Fruit fly (Drosophila melanogaster) whole organism, embryonic: ENCODE data around the gene Trim9.

Experiments
- Blimp-1 ChIP-seq: fragments of 200-800 bp; sonication (Bioruptor generic); optimal IDR thresholded peaks from 3 replicates; lab custom pipeline; 2018; ENCODE audit warnings: missing biosample characterization, missing genetic modification characterization, mild to moderate bottlenecking, moderate library complexity, missing genetic modification reagents
- C15 ChIP-seq: fragments of 200-800 bp; sonication (Bioruptor generic); IDR thresholded peaks from 3 replicates; pipeline ENCODE4 v1.3.6; 2022; ENCODE audit warnings: missing biosample characterization, missing genetic modification characterization
- CG12071 ChIP-seq: fragments of 200-800 bp; sonication (Bioruptor generic); optimal IDR thresholded peaks from 3 replicates; lab custom pipeline; 2018; ENCODE audit warnings: missing biosample characterization, mild to moderate bottlenecking, missing genetic modification characterization
- CG13424 ChIP-seq: fragments of 200-800 bp; sonication (Bioruptor generic); optimal IDR thresholded peaks from 2 replicates; lab custom pipeline; 2019; ENCODE audit warnings: missing biosample characterization, mild to moderate bottlenecking, missing genetic modification characterization, moderate library complexity
- CG14014 ChIP-seq: fragments of 200-800 bp; sonication (Bioruptor generic); IDR thresholded peaks from 2 replicates; pipeline ENCODE4 v1.3.6; 2022; ENCODE audit warnings: missing biosample characterization, missing genetic modification characterization
- CG14710 ChIP-seq: fragments of 200-800 bp; sonication (Bioruptor generic); optimal IDR thresholded peaks from 3 replicates; lab custom pipeline; 2019; ENCODE audit warnings: missing biosample characterization, mild to moderate bottlenecking, missing genetic modification characterization, moderate library complexity
- CG1603 ChIP-seq: fragments of 200-800 bp; sonication (Bioruptor generic); optimal IDR thresholded peaks from 2 replicates; lab custom pipeline; 2019; ENCODE audit warnings: missing biosample characterization, mild to moderate bottlenecking, missing genetic modification characterization, moderate library complexity
- CG17186 ChIP-seq: fragments of 200-800 bp; sonication (Bioruptor generic); optimal IDR thresholded peaks from 3 replicates; lab custom pipeline; 2017; ENCODE audit warnings: missing biosample characterization, missing genetic modification reagents, missing genetic modification characterization
- CG17385 ChIP-seq: fragments of 200-800 bp; sonication (Bioruptor generic); optimal IDR thresholded peaks from 3 replicates; lab custom pipeline; 2018; ENCODE audit warnings: missing biosample characterization, mild to moderate bottlenecking, missing genetic modification characterization
- CG17568 ChIP-seq: fragments of 200-800 bp; sonication (Bioruptor generic); optimal IDR thresholded peaks from 2 replicates; lab custom pipeline; 2018; ENCODE audit warnings: missing biosample characterization, mild to moderate bottlenecking, missing genetic modification characterization, moderate library complexity
- CG18619 ChIP-seq: fragments of 200-800 bp; sonication (Bioruptor generic); optimal IDR thresholded peaks from 3 replicates; lab custom pipeline; 2017; ENCODE audit warnings: missing biosample characterization, mild to moderate bottlenecking, missing genetic modification characterization
- CG2712 ChIP-seq: fragments of 200-800 bp; optimal IDR thresholded peaks from 3 replicates; lab custom pipeline; 2019; ENCODE audit warnings: missing biosample characterization, mild to moderate bottlenecking, missing genetic modification characterization, moderate library complexity
- CG7786 ChIP-seq: fragments of 200-800 bp; sonication (Bioruptor generic); optimal IDR thresholded peaks from 2 replicates; lab custom pipeline; 2016; ENCODE audit warnings: missing biosample characterization, missing genetic modification characterization
- CG7928 ChIP-seq: fragments of 200-800 bp; sonication (Bioruptor generic); optimal IDR thresholded peaks from 2 replicates; lab custom pipeline; 2017; ENCODE audit warnings: missing biosample characterization, mild to moderate bottlenecking, missing genetic modification characterization
- CG7987 ChIP-seq: fragments of 200-800 bp; sonication (Bioruptor generic); optimal IDR thresholded peaks from 2 replicates; lab custom pipeline; 2018; ENCODE audit warnings: missing biosample characterization, mild to moderate bottlenecking, missing genetic modification characterization, moderate library complexity
- CG8089 ChIP-seq: fragments of 200-800 bp; sonication (Bioruptor generic); optimal IDR thresholded peaks from 3 replicates; lab custom pipeline; 2016; ENCODE audit warnings: missing biosample characterization, missing genetic modification characterization
- CG9727 ChIP-seq: fragments of 200-800 bp; sonication (Bioruptor generic); optimal IDR thresholded peaks from 3 replicates; lab custom pipeline; 2017; ENCODE audit warnings: missing biosample characterization, mild to moderate bottlenecking, missing genetic modification characterization
- HLH3B ChIP-seq: fragments of 200-800 bp; sonication (Bioruptor generic); IDR thresholded peaks from 2 replicates; pipeline ENCODE4 v1.3.6; 2022; ENCODE audit warnings: missing biosample characterization, missing genetic modification characterization
- Hsf ChIP-seq: fragments of 200-800 bp; sonication (Bioruptor generic); optimal IDR thresholded peaks from 3 replicates; lab custom pipeline; 2016; ENCODE audit warnings: missing biosample characterization, missing genetic modification characterization
- Lim3 ChIP-seq: fragments of 200-800 bp; sonication (Bioruptor generic); IDR thresholded peaks from 2 replicates; pipeline ENCODE4 v1.3.6; 2022; ENCODE audit warnings: missing biosample characterization, missing genetic modification characterization
- Meics ChIP-seq: fragments of 200-800 bp; sonication (Bioruptor generic); optimal IDR thresholded peaks from 2 replicates; lab custom pipeline; 2017; ENCODE audit warnings: missing biosample characterization, mild to moderate bottlenecking, missing genetic modification characterization
- Oaz ChIP-seq: fragments of 200-800 bp; sonication (Bioruptor generic); IDR thresholded peaks from 2 replicates; pipeline ENCODE4 v1.3.6; 2022; ENCODE audit warnings: missing biosample characterization, missing genetic modification characterization
- Pdp1 ChIP-seq, 2 experiments: fragments of 200-800 bp; sonication (Bioruptor generic); optimal IDR thresholded peaks; 3 replicates each; lab custom pipeline; 2016; ENCODE audit warnings: missing biosample characterization in 2 of 2, missing genetic modification characterization in 2 of 2, mild to moderate bottlenecking in 1 of 2, moderate library complexity in 1 of 2
- Rfx ChIP-seq: fragments of 200-800 bp; sonication (Bioruptor generic); IDR thresholded peaks from 2 replicates; pipeline ENCODE4 v1.3.6; 2022; ENCODE audit warnings: missing biosample characterization, missing genetic modification characterization
- Side ChIP-seq: fragments of 200-800 bp; sonication (Bioruptor generic); optimal IDR thresholded peaks from 2 replicates; lab custom pipeline; 2016; ENCODE audit warnings: missing biosample characterization, missing genetic modification characterization
- ac ChIP-seq: fragments of 200-800 bp; sonication (Bioruptor generic); optimal IDR thresholded peaks from 3 replicates; lab custom pipeline; 2017; ENCODE audit warnings: missing biosample characterization, mild to moderate bottlenecking, missing genetic modification characterization
- bab2 ChIP-seq: fragments of 200-800 bp; sonication (Bioruptor generic); optimal IDR thresholded peaks from 2 replicates; lab custom pipeline; 2016; ENCODE audit warnings: missing biosample characterization, missing genetic modification characterization
- cad ChIP-seq: fragments of >200 bp; optimal IDR thresholded peaks from 2 replicates; lab custom pipeline; 2017; ENCODE audit warnings: missing biosample characterization, missing genetic modification characterization
- dm ChIP-seq: fragments of 200-800 bp; sonication (Bioruptor generic); optimal IDR thresholded peaks from 3 replicates; lab custom pipeline; 2016; ENCODE audit warnings: missing biosample characterization, missing genetic modification characterization
- esg ChIP-seq: fragments of 200-800 bp; sonication (Bioruptor generic); conservative IDR thresholded peaks from 2 replicates; pipeline ENCODE4 v1.3.6; 2022; ENCODE audit warnings: missing biosample characterization, missing genetic modification characterization
- fd3F ChIP-seq: fragments of 200-800 bp; sonication (Bioruptor generic); optimal IDR thresholded peaks from 2 replicates; lab custom pipeline; 2018; ENCODE audit warnings: missing biosample characterization, mild to moderate bottlenecking, missing genetic modification characterization, moderate library complexity
- gem ChIP-seq: fragments of 200-800 bp; sonication (Bioruptor generic); optimal IDR thresholded peaks from 2 replicates; lab custom pipeline; 2019; ENCODE audit warnings: missing biosample characterization, mild to moderate bottlenecking, missing genetic modification characterization, moderate library complexity
- kay ChIP-seq: fragments of 200-800 bp; sonication (Bioruptor generic); optimal IDR thresholded peaks from 2 replicates; lab custom pipeline; 2016; ENCODE audit warnings: missing biosample characterization, missing genetic modification characterization
- kni ChIP-seq: fragments of 200-800 bp; sonication (Bioruptor generic); optimal IDR thresholded peaks from 3 replicates; lab custom pipeline; 2017; ENCODE audit warnings: mild to moderate bottlenecking, missing biosample characterization, missing genetic modification reagents, missing genetic modification characterization
- maf-S ChIP-seq: fragments of 200-800 bp; sonication (Bioruptor generic); optimal IDR thresholded peaks from 2 replicates; lab custom pipeline; 2016; ENCODE audit warnings: missing biosample characterization, missing genetic modification characterization
- nerfin-1 ChIP-seq: fragments of 200-800 bp; sonication (Bioruptor generic); optimal IDR thresholded peaks from 3 replicates; lab custom pipeline; 2019; ENCODE audit warnings: missing biosample characterization, mild to moderate bottlenecking, missing genetic modification characterization, moderate library complexity
- pan ChIP-seq, 4 experiments: fragments of >200 bp in 3 of 4; fragments of 200-800 bp in 1 of 4; sonication (Bioruptor generic) in 1 of 4; optimal IDR thresholded peaks in 3 of 4; IDR thresholded peaks in 1 of 4; 2 replicates each; pipeline versions ENCODE4 v1.3.6 to Lab custom; 2017 to 2022; ENCODE audit warnings: missing biosample characterization in 2 of 4, missing genetic modification characterization in 2 of 4, mixed read lengths in 1 of 4
- peb ChIP-seq: fragments of 200-800 bp; sonication (Bioruptor generic); IDR thresholded peaks from 2 replicates; pipeline ENCODE4 v1.3.6; 2022; ENCODE audit warnings: missing biosample characterization, missing genetic modification characterization
- pros ChIP-seq: fragments of 200-800 bp; sonication (Bioruptor generic); optimal IDR thresholded peaks from 3 replicates; lab custom pipeline; 2019; ENCODE audit warnings: missing biosample characterization, mild to moderate bottlenecking, missing genetic modification characterization, moderate library complexity
- sd ChIP-seq: fragments of 200-800 bp; sonication (Bioruptor generic); optimal IDR thresholded peaks from 3 replicates; lab custom pipeline; 2018; ENCODE audit warnings: missing biosample characterization, mild to moderate bottlenecking, missing genetic modification characterization, moderate library complexity
- sisA ChIP-seq: fragments of 200-800 bp; sonication (Bioruptor generic); IDR thresholded peaks from 2 replicates; pipeline ENCODE4 v1.3.6; 2022; ENCODE audit warnings: missing biosample characterization, missing genetic modification characterization
- sqz ChIP-seq: fragments of 200-800 bp; sonication (Bioruptor generic); optimal IDR thresholded peaks from 3 replicates; lab custom pipeline; 2018; ENCODE audit warnings: missing biosample characterization, mild to moderate bottlenecking, missing genetic modification characterization
- sug ChIP-seq: fragments of 200-800 bp; optimal IDR thresholded peaks from 2 replicates; lab custom pipeline; 2019; ENCODE audit warnings: missing biosample characterization, mild to moderate bottlenecking, missing genetic modification characterization, moderate library complexity
- tio ChIP-seq: fragments of 200-800 bp; sonication (Bioruptor generic); optimal IDR thresholded peaks from 2 replicates; lab custom pipeline; 2017; ENCODE audit warnings: missing biosample characterization, missing genetic modification characterization, inconsistent platforms
- unpg ChIP-seq: fragments of 200-800 bp; sonication (Bioruptor generic); optimal IDR thresholded peaks from 3 replicates; lab custom pipeline; 2018; ENCODE audit warnings: missing biosample characterization, mild to moderate bottlenecking, missing genetic modification characterization, moderate library complexity
- wek ChIP-seq: fragments of 200-800 bp; sonication (Bioruptor generic); optimal IDR thresholded peaks from 3 replicates; lab custom pipeline; 2018; ENCODE audit warnings: missing biosample characterization, mild to moderate bottlenecking, missing genetic modification characterization, moderate library complexity
- z ChIP-seq: fragments of 200-800 bp; sonication (Bioruptor generic); IDR thresholded peaks from 3 replicates; pipeline ENCODE4 v1.3.6; 2022; ENCODE audit warnings: missing biosample characterization, missing genetic modification characterization

Trim9 gene

DNA sequence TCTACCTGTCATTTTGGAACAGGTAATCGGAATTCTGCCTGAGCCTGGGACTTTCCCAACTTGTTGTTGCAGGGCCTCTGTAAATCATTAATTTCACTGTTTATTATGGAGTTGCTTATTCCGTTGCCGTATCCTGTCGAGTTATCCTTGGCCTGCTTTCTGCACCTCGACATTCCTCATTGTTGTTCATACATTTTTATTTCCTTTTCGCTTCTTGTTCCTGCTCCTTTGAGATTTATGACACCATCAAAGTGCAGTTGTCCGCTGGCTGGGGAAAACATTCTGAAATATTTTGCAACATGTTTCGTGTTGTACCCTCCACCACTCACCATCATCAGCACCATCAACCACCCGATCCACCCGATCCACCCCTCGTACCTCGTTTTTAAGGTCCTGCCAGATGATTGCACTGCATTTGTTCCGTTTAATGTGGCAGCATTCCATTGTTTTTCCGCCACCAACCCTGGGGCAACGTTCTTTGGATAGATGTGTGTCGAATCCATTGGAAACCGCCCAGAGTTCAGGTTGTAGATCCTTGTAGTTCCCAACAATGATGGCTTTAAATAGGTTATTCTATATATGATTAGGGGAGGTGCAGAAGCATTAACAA, 4.2 kb downstream of the Trim9 start (continued):
- TF ChIP-seq cad (peak; percentile 91), nerfin-1 (peak; percentile 88), sqz (GFP tag; lab: Kevin White, UChicago) (no peak), sug (tag; lab: Kevin White, UChicago) (no peak), sd (no peak), kni (GFP tag; lab: Kevin White, UChicago) (peak; percentile 47), CG17385 (GFP tag; lab: Kevin White, UChicago) (no peak), sisA (GFP tag; lab: Robert Waterston, UW) (no peak), CG14710 (no peak), CG7928 (GFP tag; lab: Kevin White, UChicago) (no peak)
- TF ChIP-seq, all 482 proteins: peak for 12

DNA sequence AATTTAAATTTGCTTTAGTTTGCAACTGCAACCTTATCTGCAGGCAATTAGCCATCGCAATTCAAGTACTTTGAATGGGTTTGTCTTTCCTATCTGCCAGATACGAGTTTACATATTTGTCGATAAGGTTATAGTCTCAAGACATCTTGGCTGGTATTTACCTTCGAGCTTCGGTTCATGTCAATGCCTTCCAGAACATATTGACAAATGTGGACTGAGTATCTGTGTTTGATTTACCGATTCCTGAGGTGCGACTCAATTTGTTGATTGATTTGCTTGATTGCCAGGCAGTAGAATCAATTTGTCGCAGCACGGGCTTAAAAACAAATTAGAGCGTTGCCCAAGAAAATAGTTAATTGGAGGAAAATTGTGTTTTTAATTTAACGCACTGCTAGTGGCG, 8.1 kb downstream of the Trim9 start:
- TF ChIP-seq Oaz (GFP tag; lab: Robert Waterston, UW) (no peak), CG9727 (GFP tag; lab: Kevin White, UChicago) (peak; percentile 65), peb (GFP tag; lab: Robert Waterston, UW) (0 out of 2 replicates have a peak, but pooled peaks have one; percentile 10), HLH3B (GFP tag; lab: Robert Waterston, UW) (no peak; the same call in 1 of the 2 replicates), CG1603 (peak; percentile 64), kni (GFP tag; lab: Kevin White, UChicago) (peak; percentile 17), CG13424 (peak; percentile 25), CG7987 (GFP tag; lab: Kevin White, UChicago) (peak; percentile 73), Lim3 (GFP tag; lab: Robert Waterston, UW) (peak; percentile 18; the same call in 1 of the 2 replicates), kay (peak; percentile 16), fd3F (peak; percentile 10), CG8089 (peak; percentile 11), esg (GFP tag; lab: Robert Waterston, UW) (no peak), Side (GFP tag; lab: Kevin White, UChicago) (peak; percentile 4), CG7786 (GFP tag; lab: Kevin White, UChicago) (no peak), maf-S (GFP tag; lab: Kevin White, UChicago) (no peak), bab2 (GFP tag; lab: Kevin White, UChicago) (peak; percentile 17), Blimp-1 (peak; percentile 34), C15 (GFP tag; lab: Robert Waterston, UW) (no peak), pros (GFP tag; lab: Kevin White, UChicago) (peak; percentile 64), unpg (GFP tag; lab: Kevin White, UChicago) (peak; percentile 43), Hsf (GFP tag; lab: Kevin White, UChicago) (peak; percentile 8), CG18619 (GFP tag; lab: Kevin White, UChicago) (peak; percentile 10), CG12071 (GFP tag; lab: Kevin White, UChicago) (peak; percentile 45), wek (GFP tag; lab: Kevin White, UChicago) (peak; percentile 45), CG17186 (GFP tag; lab: Kevin White, UChicago) (peak; percentile 8), Rfx (GFP tag; lab: Robert Waterston, UW) (peak; percentile 52; the same call in 1 of the 2 replicates), CG14014 (GFP tag; lab: Robert Waterston, UW) (peak; percentile 31; the same call in 1 of the 2 replicates), CG2712 (tag; lab: Kevin White, UChicago) (peak; percentile 21), gem (peak; percentile 54), z (GFP tag; lab: Robert Waterston, UW) (0 out of 3 replicates have a peak, but pooled peaks have one; percentile 39), tio (GFP tag; lab: Kevin White, UChicago) (peak; percentile 14), CG17568 (GFP tag; lab: Kevin White, UChicago) (peak; percentile 56), Pdp1 (GFP tag; optimal IDR thresholded peaks at IDR 0.05; lab: Kevin White, UChicago) (peak in 1 of 2 experiments; percentile 15), Meics (GFP tag; lab: Kevin White, UChicago) (peak; percentile 24), pan (optimal IDR thresholded peaks at IDR 0.05; lab: Kevin White, UChicago) (no peak), pan (GFP tag; optimal IDR thresholded peaks at IDR 0.05 in 1 of 2, IDR thresholded peaks at IDR 0.05 in 1 of 2) (peak in 1 of 2 experiments; percentile 11), dm (GFP tag; lab: Kevin White, UChicago) (no peak), ac (peak; percentile 37)
